Worm (Caenorhabditis elegans) whole organism, L2 larva: ENCODE measurements around the gene clec-32.

Source experiments
- C34F6.9 ChIP-seq: fragments of 150-350 bp; optimal IDR thresholded peaks from 2 replicates; lab custom pipeline; 2014; ENCODE audit warnings: missing biosample characterization, missing genetic modification characterization
- crh-2 ChIP-seq: sonication (generic microtip); optimal IDR thresholded peaks from 2 replicates; lab custom pipeline; 2017; ENCODE audit warnings: missing biosample characterization, missing genetic modification characterization
- egl-27 ChIP-seq: sonication (generic microtip); optimal IDR thresholded peaks from 3 replicates; lab custom pipeline; 2017; ENCODE audit warnings: missing biosample characterization, missing genetic modification reagents, missing genetic modification characterization
- elt-3 ChIP-seq: sonication (generic microtip); optimal IDR thresholded peaks from 2 replicates; lab custom pipeline; 2017; ENCODE audit warnings: missing biosample characterization, missing genetic modification characterization
- lsy-2 ChIP-seq, 2 experiments: fragments of 150-350 bp in 1 of 2; sonication (generic microtip) in 1 of 2; optimal IDR thresholded peaks; 2 replicates each; lab custom pipeline; 2014 to 2017; ENCODE audit warnings: missing biosample characterization in 2 of 2, missing genetic modification characterization in 2 of 2
- nhr-77 ChIP-seq: fragments of 150-350 bp; optimal IDR thresholded peaks from 2 replicates; lab custom pipeline; 2014; ENCODE audit warnings: missing biosample characterization, missing genetic modification characterization
- skn-1 ChIP-seq: sonication (generic microtip); optimal IDR thresholded peaks from 2 replicates; lab custom pipeline; 2017; ENCODE audit warnings: missing biosample characterization, missing genetic modification characterization
- snpc-4 ChIP-seq: fragments of 150-350 bp; optimal IDR thresholded peaks from 2 replicates; lab custom pipeline; 2014; ENCODE audit warnings: missing biosample characterization, missing genetic modification characterization
- unc-39 ChIP-seq: fragments of 150-350 bp; optimal IDR thresholded peaks from 2 replicates; lab custom pipeline; 2014; ENCODE audit warnings: missing biosample characterization, missing genetic modification characterization
- unc-62 ChIP-seq: fragments of 150-350 bp; optimal IDR thresholded peaks from 2 replicates; lab custom pipeline; 2014; ENCODE audit warnings: missing biosample characterization, missing genetic modification reagents, missing genetic modification characterization

ce11 chrV:16902726-16903125 is 41.1 kb upstream of the clec-32 start, which contains the start of gene srd-68:
- no peak for TF ChIP-seq lsy-2 (tag; optimal IDR thresholded peaks at IDR 0.05; lab: Kevin White, UChicago)
- TF ChIP-seq unc-62 (GFP tag; lab: Kevin White, UChicago): no peak
- no peak for TF ChIP-seq elt-3 (tag; lab: Kevin White, UChicago)
- TF ChIP-seq skn-1: no peak
- TF ChIP-seq snpc-4 (tag; lab: Kevin White, UChicago): no peak
- TF ChIP-seq nhr-77 (tag; lab: Kevin White, UChicago): no peak
- no peak for TF ChIP-seq C34F6.9
- TF ChIP-seq egl-27 (tag; lab: Kevin White, UChicago): no peak
- TF ChIP-seq unc-39: no peak
- TF ChIP-seq crh-2 (tag; lab: Kevin White, UChicago): no peak
